Worm (Caenorhabditis elegans): ENCODE data around the gene C06C6.8.
A peak's percentile ranks its signal among the peaks of the same experiment; 100 is the strongest.

The C06C6.8 gene

ce11 chrV:16024300-16024699 is 27.4 kb downstream of the C06C6.8 start, which contains the start of gene T10C6.6 (continued):
- TF ChIP-seq lir-1 (GFP tag; conservative IDR thresholded peaks at IDR 0.05), result no peak
- no peak for TF ChIP-seq lag-1 (GFP tag; IDR thresholded peaks at IDR 0.05)
- TF ChIP-seq B0336.3 (GFP tag; IDR thresholded peaks at IDR 0.05), result peak; percentile 24; the same call in 1 of the 2 replicates

- no peak for TF ChIP-seq mxl-1 (tag; optimal IDR thresholded peaks at IDR 0.05)
- peak; percentile 51 for TF ChIP-seq zfh-2 (GFP tag; conservative IDR thresholded peaks at IDR 0.05)
Observed at ce11 chrV:16024917-16025316, 28.0 kb downstream of the C06C6.8 start.

- TF ChIP-seq aptf-2 (GFP tag; conservative IDR thresholded peaks at IDR 0.05) (peak; percentile 92), hsf-1 (GFP tag; IDR thresholded peaks at IDR 0.05) (no peak)
Observed at ce11 chrV:16029237-16029636, 32.3 kb downstream of the C06C6.8 start.

ce11 chrV:16031571-16031970 is 34.6 kb downstream of the C06C6.8 start, which contains the start of gene T10C6.7:
TSS of gene T10C6.7 (minus strand) at chrV:16031713.
- TF ChIP-seq him-1 (tag; optimal IDR thresholded peaks at IDR 0.05) (no peak), hmg-1.2 (GFP tag; IDR thresholded peaks at IDR 0.05) (no peak), lir-1 (GFP tag; conservative IDR thresholded peaks at IDR 0.05) (0 out of 2 replicates have a peak, but pooled peaks have one; percentile 10), D2030.7 (GFP tag; IDR thresholded peaks at IDR 0.05) (peak; percentile 18; the same call in 1 of the 2 replicates), tbp1 (GFP tag; optimal IDR thresholded peaks at IDR 0.05) (no peak), madf-3 (GFP tag; IDR thresholded peaks at IDR 0.05) (peak; percentile 39; the same call in 1 of the 2 replicates), madf-6 (GFP tag; IDR thresholded peaks at IDR 0.05) (peak; percentile 87), aptf-3 (GFP tag; IDR thresholded peaks at IDR 0.05) (peak; percentile 98), aptf-2 (GFP tag; conservative IDR thresholded peaks at IDR 0.05) (peak; percentile 100), madf-8 (GFP tag; conservative IDR thresholded peaks at IDR 0.05) (peak; percentile 69), xnd-1 (tag; optimal IDR thresholded peaks at IDR 0.05) (peak; percentile 7), efl-1 (GFP tag; optimal IDR thresholded peaks at IDR 0.05) (peak; percentile 34)

ce11 chrV:16032761-16033160 is 35.8 kb downstream of the C06C6.8 start, which contains the start of gene T10C6.16:
TSS of gene T10C6.16 (minus strand) at chrV:16033005.
- TF ChIP-seq dpl-1 (GFP tag; optimal IDR thresholded peaks at IDR 0.05), result no peak
- no peak for TF ChIP-seq F23B12.7 (tag; optimal IDR thresholded peaks at IDR 0.05; ENCODE audit: insufficient read depth)
- TF ChIP-seq athp-1 (tag; optimal IDR thresholded peaks at IDR 0.05), result no peak
- no peak for TF ChIP-seq nhr-80 (tag; optimal IDR thresholded peaks at IDR 0.05)
- TF ChIP-seq T07F8.4 (tag; optimal IDR thresholded peaks at IDR 0.05), result no peak
- TF ChIP-seq lin-26 (GFP tag; IDR thresholded peaks at IDR 0.05), result no peak
- TF ChIP-seq B0035.1 (tag; optimal IDR thresholded peaks at IDR 0.05), result no peak
- no peak for TF ChIP-seq hlh-12 (tag; optimal IDR thresholded peaks at IDR 0.05)
- no peak for TF ChIP-seq nhr-27 (tag; optimal IDR thresholded peaks at IDR 0.05)
- no peak for TF ChIP-seq F52B5.7 (tag; optimal IDR thresholded peaks at IDR 0.05)
- no peak for TF ChIP-seq ztf-28 (GFP tag; IDR thresholded peaks at IDR 0.05)
- TF ChIP-seq mel-28 (tag; optimal IDR thresholded peaks at IDR 0.05; ENCODE audit: borderline replicate concordance), result no peak
- no peak for TF ChIP-seq dox-1 (GFP tag; IDR thresholded peaks at IDR 0.05)
- no peak for TF ChIP-seq F49E8.2 (tag; optimal IDR thresholded peaks at IDR 0.05; ENCODE audit: insufficient read depth)
- no peak for TF ChIP-seq tbx-9 (tag; optimal IDR thresholded peaks at IDR 0.05; ENCODE audit: borderline replicate concordance)
- TF ChIP-seq hmg-20 (GFP tag; IDR thresholded peaks at IDR 0.05), result no peak
- TF ChIP-seq snpc-3.4 (tag; optimal IDR thresholded peaks at IDR 0.05), result no peak
- TF ChIP-seq nfya-2 (GFP tag; IDR thresholded peaks at IDR 0.05), result no peak
- TF ChIP-seq F39B2.1 (GFP tag; IDR thresholded peaks at IDR 0.05), result no peak

Data from whole organism, young adult.